Fruit fly (Drosophila melanogaster): ENCODE data around the gene CG14273.

- no peak for TF ChIP-seq cyc (GFP tag; optimal IDR thresholded peaks at IDR 0.05)
- TF ChIP-seq Lpt (GFP tag; optimal IDR thresholded peaks at IDR 0.05) = no peak
- TF ChIP-seq CG8119 (GFP tag; IDR thresholded peaks at IDR 0.05) = no peak
- no peak for TF ChIP-seq Blimp-1 (GFP tag; optimal IDR thresholded peaks at IDR 0.05)
Observed at dm6 chr2L:8333185-8333584, 9.3 kb upstream of the CG14273 start.

Data from whole organism, prepupa.